Worm (Caenorhabditis elegans) whole organism, dauer: ENCODE results near the gene mbf-1.

ENCODE experiments used
- unc-62 ChIP-seq: sonication (generic microtip); optimal IDR thresholded peaks from 2 replicates; lab custom pipeline; 2017; ENCODE audit warnings: missing biosample characterization, missing genetic modification reagents, missing genetic modification characterization

Gene mbf-1

ce11 chrIV:11452928-11453327 lies 27.2 kb downstream of the mbf-1 start:
- TF ChIP-seq unc-62 (GFP tag; lab: Kevin White, UChicago): no peak

DNA sequence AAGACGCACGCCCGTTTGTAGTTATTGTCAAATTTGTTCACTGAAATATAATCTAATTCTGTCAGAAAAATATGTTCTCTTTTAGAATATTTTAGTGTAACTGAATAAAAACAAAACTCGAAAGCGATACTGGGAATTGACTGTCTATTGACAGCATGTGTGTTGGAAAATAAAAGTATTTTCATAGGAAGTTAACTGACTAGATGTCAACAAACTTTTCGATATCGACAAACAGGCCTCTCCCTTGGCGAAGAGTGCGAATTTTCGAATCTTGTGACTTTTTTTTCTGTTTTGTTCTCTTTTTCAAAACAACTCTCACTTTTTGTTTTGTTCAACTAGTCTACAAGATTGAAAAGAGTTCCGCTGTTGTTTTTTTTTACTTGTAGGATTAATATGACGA lies 41.9 kb downstream of the mbf-1 start:
- no peak for TF ChIP-seq unc-62 (GFP tag; lab: Kevin White, UChicago)

DNA sequence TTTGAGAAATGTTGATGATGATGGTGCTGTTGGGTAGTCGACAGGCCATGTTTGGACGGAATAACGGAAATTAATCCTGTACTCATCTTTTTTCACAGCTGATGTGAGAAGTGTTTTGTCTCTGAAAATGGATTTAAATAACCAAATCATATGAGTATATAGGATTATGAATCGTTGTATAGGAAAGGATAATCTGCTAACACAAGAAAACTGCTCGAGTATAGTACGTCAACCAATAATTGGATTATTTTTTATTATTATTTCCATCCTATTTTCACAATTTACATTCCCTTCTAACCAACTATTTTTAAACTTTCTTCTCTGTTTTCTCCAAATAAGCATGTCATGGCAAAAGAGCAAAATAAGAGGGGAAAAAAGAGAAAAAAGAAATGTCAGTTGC lies 44.4 kb downstream of the mbf-1 start:
- no peak for TF ChIP-seq unc-62 (GFP tag; lab: Kevin White, UChicago)

- no peak for TF ChIP-seq unc-62 (GFP tag; lab: Kevin White, UChicago)
These were observed 45.6 kb downstream of the mbf-1 start for ce11 chrIV:11434575-11434974.

ce11 chrIV:11433709-11434108 lies 46.5 kb downstream of the mbf-1 start:
- no peak for TF ChIP-seq unc-62 (GFP tag; lab: Kevin White, UChicago)

DNA sequence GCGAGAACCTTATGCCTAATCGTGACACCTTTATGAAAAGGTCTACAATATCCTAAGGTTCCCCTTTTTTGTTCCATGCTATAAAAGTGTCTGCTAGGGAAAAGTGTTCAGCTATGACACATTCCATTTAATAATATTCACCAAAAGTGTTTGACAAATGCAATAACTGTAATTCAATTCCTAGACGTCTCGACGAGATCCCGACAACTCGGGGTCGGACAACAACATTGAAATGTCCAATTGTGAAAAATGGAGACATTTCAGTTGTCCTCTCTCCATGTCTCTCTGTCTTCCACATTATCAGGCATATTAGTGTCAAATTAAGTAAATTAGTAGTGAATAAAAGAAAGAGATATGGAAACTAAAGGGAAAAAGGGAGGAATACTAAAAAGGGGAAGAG lies 48.7 kb downstream of the mbf-1 start:
- no peak for TF ChIP-seq unc-62 (GFP tag; lab: Kevin White, UChicago)
